Worm (Caenorhabditis elegans): Measurements from ENCODE around the gene plk-3.
A peak's percentile ranks its signal among the peaks of the same experiment; 100 is the strongest.

The plk-3 gene

ce11 chrIV:7500924-7501323 lies 27.9 kb upstream of the plk-3 start:
- TF ChIP-seq ceh-36 (tag; optimal IDR thresholded peaks at IDR 0.05) (no peak), ceh-13 (GFP tag; optimal IDR thresholded peaks at IDR 0.05) (no peak), pes-1 (GFP tag; IDR thresholded peaks at IDR 0.05) (no peak), aly-1 (tag; optimal IDR thresholded peaks at IDR 0.05) (no peak), hnd-1 (tag; optimal IDR thresholded peaks at IDR 0.05) (no peak), scrt-1 (GFP tag; IDR thresholded peaks at IDR 0.05) (no peak)

ce11 chrIV:7499302-7499701 lies 26.3 kb upstream of the plk-3 start:
- no peak for TF ChIP-seq ceh-36 (tag; optimal IDR thresholded peaks at IDR 0.05)
- TF ChIP-seq tbx-11 (GFP tag; IDR thresholded peaks at IDR 0.05): no peak
- no peak for TF ChIP-seq tbx-37 (GFP tag; conservative IDR thresholded peaks at IDR 0.05)
- no peak for TF ChIP-seq hmg-4 (GFP tag; optimal IDR thresholded peaks at IDR 0.05)
- no peak for TF ChIP-seq flt-1 (GFP tag; IDR thresholded peaks at IDR 0.05)
- TF ChIP-seq F13C5.2 (tag; optimal IDR thresholded peaks at IDR 0.05): no peak
- no peak for TF ChIP-seq B0310.2 (tag; optimal IDR thresholded peaks at IDR 0.05)
- no peak for TF ChIP-seq tra-4 (tag; optimal IDR thresholded peaks at IDR 0.05)
- TF ChIP-seq ceh-13 (GFP tag; optimal IDR thresholded peaks at IDR 0.05): no peak
- TF ChIP-seq ets-7 (tag; optimal IDR thresholded peaks at IDR 0.05): no peak
- no peak for TF ChIP-seq ama-1 (optimal IDR thresholded peaks at IDR 0.05)
- TF ChIP-seq pes-1 (GFP tag; IDR thresholded peaks at IDR 0.05): no peak
- TF ChIP-seq hnd-1 (tag; optimal IDR thresholded peaks at IDR 0.05): no peak
- no peak for TF ChIP-seq hmbx-1 (tag; optimal IDR thresholded peaks at IDR 0.05)
- no peak for TF ChIP-seq sea-1 (GFP tag; conservative IDR thresholded peaks at IDR 0.05)
- no peak for TF ChIP-seq scrt-1 (GFP tag; IDR thresholded peaks at IDR 0.05)
- no peak for TF ChIP-seq aly-1 (tag; optimal IDR thresholded peaks at IDR 0.05)

ce11 chrIV:7497750-7498149 lies 24.7 kb upstream of the plk-3 start, which contains the start of gene egas-4:
TSS of gene egas-4 (minus strand) at chrIV:7497850.
- TF ChIP-seq ceh-36 (tag; optimal IDR thresholded peaks at IDR 0.05) (no peak), hnd-1 (tag; optimal IDR thresholded peaks at IDR 0.05) (no peak), aly-1 (tag; optimal IDR thresholded peaks at IDR 0.05) (no peak), hmg-4 (GFP tag; optimal IDR thresholded peaks at IDR 0.05) (no peak), tbx-11 (GFP tag; IDR thresholded peaks at IDR 0.05) (no peak), pes-1 (GFP tag; IDR thresholded peaks at IDR 0.05) (no peak), hmbx-1 (tag; optimal IDR thresholded peaks at IDR 0.05) (no peak), ama-1 (optimal IDR thresholded peaks at IDR 0.05) (no peak), ets-7 (tag; optimal IDR thresholded peaks at IDR 0.05) (no peak), flt-1 (GFP tag; IDR thresholded peaks at IDR 0.05) (no peak), B0310.2 (tag; optimal IDR thresholded peaks at IDR 0.05) (no peak), tbx-37 (GFP tag; conservative IDR thresholded peaks at IDR 0.05) (no peak), scrt-1 (GFP tag; IDR thresholded peaks at IDR 0.05) (no peak), F13C5.2 (tag; optimal IDR thresholded peaks at IDR 0.05) (no peak), sea-1 (GFP tag; conservative IDR thresholded peaks at IDR 0.05) (no peak), tra-4 (tag; optimal IDR thresholded peaks at IDR 0.05) (no peak), ceh-13 (GFP tag; optimal IDR thresholded peaks at IDR 0.05) (no peak)

- TF ChIP-seq F13C5.2 (tag; optimal IDR thresholded peaks at IDR 0.05): no peak
- no peak for TF ChIP-seq ets-7 (tag; optimal IDR thresholded peaks at IDR 0.05)
- TF ChIP-seq tbx-11 (GFP tag; IDR thresholded peaks at IDR 0.05): no peak
- TF ChIP-seq ceh-36 (tag; optimal IDR thresholded peaks at IDR 0.05): no peak
- TF ChIP-seq scrt-1 (GFP tag; IDR thresholded peaks at IDR 0.05): no peak
- TF ChIP-seq hmg-4 (GFP tag; optimal IDR thresholded peaks at IDR 0.05): no peak
- TF ChIP-seq sea-1 (GFP tag; conservative IDR thresholded peaks at IDR 0.05): no peak
These were observed 24.2 kb upstream of the plk-3 start for ce11 chrIV:7497205-7497604.

- TF ChIP-seq hmbx-1 (tag; optimal IDR thresholded peaks at IDR 0.05) (no peak), B0310.2 (tag; optimal IDR thresholded peaks at IDR 0.05) (no peak), sea-1 (GFP tag; conservative IDR thresholded peaks at IDR 0.05) (no peak), ceh-13 (GFP tag; optimal IDR thresholded peaks at IDR 0.05) (no peak), tra-4 (tag; optimal IDR thresholded peaks at IDR 0.05) (no peak), aly-1 (tag; optimal IDR thresholded peaks at IDR 0.05) (no peak), ama-1 (optimal IDR thresholded peaks at IDR 0.05) (no peak), hnd-1 (tag; optimal IDR thresholded peaks at IDR 0.05) (no peak), tbx-37 (GFP tag; conservative IDR thresholded peaks at IDR 0.05) (no peak)
These were observed 18.5 kb upstream of the plk-3 start, which contains the start of gene F55G1.1 for ce11 chrIV:7491464-7491863. TSS of gene F55G1.1 (plus strand) at chrIV:7491764.

ce11 chrIV:7488457-7488783 lies 15.4 kb upstream of the plk-3 start:
- TF ChIP-seq aly-1 (tag; optimal IDR thresholded peaks at IDR 0.05) (peak; percentile 99), pes-1 (GFP tag; IDR thresholded peaks at IDR 0.05) (peak; percentile 56; the same call in 1 of the 2 replicates), ets-7 (tag; optimal IDR thresholded peaks at IDR 0.05) (no peak), ama-1 (optimal IDR thresholded peaks at IDR 0.05) (peak; percentile 93), hnd-1 (tag; optimal IDR thresholded peaks at IDR 0.05) (no peak), B0310.2 (tag; optimal IDR thresholded peaks at IDR 0.05) (no peak), ceh-13 (GFP tag; optimal IDR thresholded peaks at IDR 0.05) (no peak), F13C5.2 (tag; optimal IDR thresholded peaks at IDR 0.05) (no peak), tbx-37 (GFP tag; conservative IDR thresholded peaks at IDR 0.05) (no peak), scrt-1 (GFP tag; IDR thresholded peaks at IDR 0.05) (no peak), tbx-11 (GFP tag; IDR thresholded peaks at IDR 0.05) (peak; percentile 23; the same call in 1 of the 2 replicates), sea-1 (GFP tag; conservative IDR thresholded peaks at IDR 0.05) (no peak)

- TF ChIP-seq hmg-4 (GFP tag; optimal IDR thresholded peaks at IDR 0.05): peak; percentile 56
- TF ChIP-seq ama-1 (optimal IDR thresholded peaks at IDR 0.05): peak; percentile 98
- peak; percentile 76 for TF ChIP-seq tra-4 (tag; optimal IDR thresholded peaks at IDR 0.05)
- TF ChIP-seq tbx-37 (GFP tag; conservative IDR thresholded peaks at IDR 0.05): no peak
- TF ChIP-seq tbx-11 (GFP tag; IDR thresholded peaks at IDR 0.05): no peak; the same call in 1 of the 2 replicates
- TF ChIP-seq F13C5.2 (tag; optimal IDR thresholded peaks at IDR 0.05): peak; percentile 47
- peak; percentile 84 for TF ChIP-seq pes-1 (GFP tag; IDR thresholded peaks at IDR 0.05)
- peak; percentile 67 for TF ChIP-seq B0310.2 (tag; optimal IDR thresholded peaks at IDR 0.05)
- peak; percentile 77 for TF ChIP-seq ceh-36 (tag; optimal IDR thresholded peaks at IDR 0.05)
- TF ChIP-seq flt-1 (GFP tag; IDR thresholded peaks at IDR 0.05): peak; percentile 58
- peak; percentile 45 for TF ChIP-seq ceh-13 (GFP tag; optimal IDR thresholded peaks at IDR 0.05)
- peak; percentile 79 for TF ChIP-seq sea-1 (GFP tag; conservative IDR thresholded peaks at IDR 0.05)
- TF ChIP-seq scrt-1 (GFP tag; IDR thresholded peaks at IDR 0.05): 0 out of 2 replicates have a peak, but pooled peaks have one; percentile 45
- no peak for TF ChIP-seq hnd-1 (tag; optimal IDR thresholded peaks at IDR 0.05)
- TF ChIP-seq ets-7 (tag; optimal IDR thresholded peaks at IDR 0.05): no peak
- TF ChIP-seq aly-1 (tag; optimal IDR thresholded peaks at IDR 0.05): peak; percentile 98
- peak; percentile 70 for TF ChIP-seq hmbx-1 (tag; optimal IDR thresholded peaks at IDR 0.05)
These were observed 14.8 kb upstream of the plk-3 start, which contains the start of the genes his-60 and his-59 for ce11 chrIV:7487554-7488456. TSS of gene his-60 (minus strand) at chrIV:7487992. TSS of gene his-59 (plus strand) at chrIV:7488249.

All from whole organism, early embryonic.